Fruit fly (Drosophila melanogaster) whole organism, embryonic: ENCODE measurements around the gene Creld.
A peak's percentile ranks its signal among the peaks of the same experiment; 100 is the strongest.

Source experiments
- Aef1 ChIP-seq: fragments of 200-800 bp; sonication (Bioruptor generic); IDR thresholded peaks from 3 replicates; pipeline ENCODE4 v1.3.6; 2022; ENCODE audit warnings: missing biosample characterization, missing genetic modification characterization
- BEAF-32 ChIP-seq: fragments of 200-800 bp; sonication (Bioruptor generic); optimal IDR thresholded peaks from 3 replicates; lab custom pipeline; 2017; ENCODE audit warnings: missing biosample characterization, missing genetic modification characterization, mild to moderate bottlenecking, moderate library complexity, missing genetic modification reagents
- Blimp-1 ChIP-seq: fragments of 200-800 bp; sonication (Bioruptor generic); optimal IDR thresholded peaks from 3 replicates; lab custom pipeline; 2018; ENCODE audit warnings: missing biosample characterization, missing genetic modification characterization, mild to moderate bottlenecking, moderate library complexity, missing genetic modification reagents
- CG10147 ChIP-seq: fragments of 200-800 bp; sonication (Bioruptor generic); optimal IDR thresholded peaks from 2 replicates; lab custom pipeline; 2019; ENCODE audit warnings: missing biosample characterization, mild to moderate bottlenecking, missing genetic modification characterization, moderate library complexity
- CG10209 ChIP-seq: fragments of 200-800 bp; sonication (Bioruptor generic); optimal IDR thresholded peaks from 3 replicates; lab custom pipeline; 2017; ENCODE audit warnings: missing biosample characterization, mild to moderate bottlenecking, missing genetic modification characterization, missing genetic modification reagents
- CG11398 ChIP-seq: fragments of 200-800 bp; sonication (Bioruptor generic); optimal IDR thresholded peaks from 2 replicates; lab custom pipeline; 2016; ENCODE audit warnings: missing biosample characterization, missing genetic modification characterization
- CG1233 ChIP-seq: fragments of 200-800 bp; sonication (Bioruptor generic); optimal IDR thresholded peaks from 4 replicates; lab custom pipeline; 2018; ENCODE audit warnings: missing biosample characterization, mild to moderate bottlenecking, missing genetic modification characterization
- CG12769 ChIP-seq: fragments of 200-800 bp; sonication (Bioruptor generic); optimal IDR thresholded peaks from 2 replicates; lab custom pipeline; 2019; ENCODE audit warnings: missing biosample characterization, mild to moderate bottlenecking, missing genetic modification characterization, moderate library complexity
- CG14441 ChIP-seq: fragments of 200-800 bp; sonication (Bioruptor generic); IDR thresholded peaks from 2 replicates; pipeline ENCODE4 v1.3.6; 2022; ENCODE audit warnings: missing biosample characterization, missing genetic modification characterization
- CG15601 ChIP-seq: fragments of 200-800 bp; sonication (Bioruptor generic); optimal IDR thresholded peaks from 3 replicates; lab custom pipeline; 2019; ENCODE audit warnings: missing biosample characterization, mild to moderate bottlenecking, missing genetic modification characterization, moderate library complexity
- CG16815 ChIP-seq: fragments of 200-800 bp; sonication (Bioruptor generic); optimal IDR thresholded peaks from 3 replicates; lab custom pipeline; 2017; ENCODE audit warnings: missing biosample characterization, mild to moderate bottlenecking, missing genetic modification characterization
- CG16863 ChIP-seq: fragments of 200-800 bp; sonication (Bioruptor generic); optimal IDR thresholded peaks from 3 replicates; lab custom pipeline; 2016; ENCODE audit warnings: missing biosample characterization, missing genetic modification characterization
- CG18619 ChIP-seq: fragments of 200-800 bp; sonication (Bioruptor generic); optimal IDR thresholded peaks from 3 replicates; lab custom pipeline; 2017; ENCODE audit warnings: missing biosample characterization, mild to moderate bottlenecking, missing genetic modification characterization
- CG31224 ChIP-seq: fragments of 200-800 bp; sonication (Bioruptor generic); IDR thresholded peaks from 2 replicates; pipeline ENCODE4 v1.3.6; 2022; ENCODE audit warnings: missing biosample characterization, missing genetic modification characterization
- CG31365 ChIP-seq: fragments of 200-800 bp; sonication (Bioruptor generic); optimal IDR thresholded peaks from 2 replicates; lab custom pipeline; 2018; ENCODE audit warnings: missing biosample characterization, mild to moderate bottlenecking, missing genetic modification characterization
- CG42726 ChIP-seq: fragments of 200-800 bp; sonication (Bioruptor generic); IDR thresholded peaks from 2 replicates; pipeline ENCODE4 v1.3.6; 2022; ENCODE audit warnings: missing biosample characterization, missing genetic modification characterization; ENCODE audit not compliant: partially characterized antibody
- CG8944 ChIP-seq: fragments of 200-800 bp; sonication (Bioruptor generic); optimal IDR thresholded peaks from 3 replicates; lab custom pipeline; 2016; ENCODE audit warnings: missing biosample characterization, missing genetic modification characterization
- CG9817 ChIP-seq: fragments of 200-800 bp; sonication (Bioruptor generic); optimal IDR thresholded peaks from 2 replicates; lab custom pipeline; 2018; ENCODE audit warnings: missing biosample characterization, mild to moderate bottlenecking, missing genetic modification characterization, moderate library complexity
- GATAe ChIP-seq: fragments of 200-800 bp; sonication (Bioruptor generic); conservative IDR thresholded peaks from 2 replicates; pipeline ENCODE4 v1.3.6; 2022; ENCODE audit warnings: missing biosample characterization, missing genetic modification characterization
- HmgD ChIP-seq: fragments of 200-800 bp; sonication (Bioruptor generic); optimal IDR thresholded peaks from 3 replicates; lab custom pipeline; 2016; ENCODE audit warnings: missing biosample characterization, missing genetic modification characterization
- Kr ChIP-seq: fragments of 200-800 bp; sonication (Bioruptor generic); optimal IDR thresholded peaks from 2 replicates; lab custom pipeline; 2017; ENCODE audit warnings: missing biosample characterization, mild to moderate bottlenecking, missing genetic modification characterization
- Max ChIP-seq: fragments of 200-800 bp; sonication (Bioruptor generic); optimal IDR thresholded peaks from 2 replicates; lab custom pipeline; 2016; ENCODE audit warnings: missing biosample characterization, mild to moderate bottlenecking, missing genetic modification characterization
- PHDP ChIP-seq: fragments of 200-800 bp; sonication (Bioruptor generic); optimal IDR thresholded peaks from 3 replicates; lab custom pipeline; 2018; ENCODE audit warnings: missing biosample characterization, mild to moderate bottlenecking, missing genetic modification characterization, moderate library complexity
- Usf ChIP-seq: fragments of 200-800 bp; sonication (Bioruptor generic); optimal IDR thresholded peaks from 2 replicates; lab custom pipeline; 2017; ENCODE audit warnings: missing genotype, missing biosample characterization, missing genetic modification characterization
- bbx ChIP-seq: fragments of 200-800 bp; sonication (Bioruptor generic); IDR thresholded peaks from 2 replicates; pipeline ENCODE4 v1.3.6; 2022; ENCODE audit warnings: missing biosample characterization, missing genetic modification characterization; ENCODE audit not compliant: partially characterized antibody
- cg ChIP-seq: fragments of 200-800 bp; sonication (Bioruptor generic); optimal IDR thresholded peaks from 3 replicates; lab custom pipeline; 2019; ENCODE audit warnings: missing biosample characterization, mild to moderate bottlenecking, missing genetic modification characterization, moderate library complexity
- chinmo ChIP-seq: fragments of 200-800 bp; sonication (Bioruptor generic); IDR thresholded peaks from 4 replicates; pipeline ENCODE4 v1.3.6; 2022; ENCODE audit warnings: missing biosample characterization, missing genetic modification characterization; ENCODE audit not compliant: partially characterized antibody
- dmrt99B ChIP-seq: fragments of 200-800 bp; sonication (Bioruptor generic); optimal IDR thresholded peaks from 2 replicates; lab custom pipeline; 2018; ENCODE audit warnings: missing biosample characterization, mild to moderate bottlenecking, missing genetic modification characterization, moderate library complexity
- ewg ChIP-seq: fragments of 200-800 bp; sonication (Bioruptor generic); optimal IDR thresholded peaks from 3 replicates; lab custom pipeline; 2017; ENCODE audit warnings: mild to moderate bottlenecking, missing biosample characterization, missing genetic modification reagents, missing genetic modification characterization
- fd64A ChIP-seq: fragments of 200-800 bp; sonication (Bioruptor generic); optimal IDR thresholded peaks from 3 replicates; lab custom pipeline; 2018; ENCODE audit warnings: missing biosample characterization, mild to moderate bottlenecking, missing genetic modification characterization
- gt ChIP-seq: fragments of 200-800 bp; sonication (Bioruptor generic); IDR thresholded peaks from 2 replicates; pipeline ENCODE4 v1.3.6; 2022; ENCODE audit warnings: missing biosample characterization, missing genetic modification characterization
- knrl ChIP-seq: fragments of 200-800 bp; sonication (Bioruptor generic); IDR thresholded peaks from 3 replicates; pipeline ENCODE4 v1.3.6; 2022; ENCODE audit warnings: missing biosample characterization, missing genetic modification characterization; ENCODE audit not compliant: partially characterized antibody
- mirr ChIP-seq: fragments of 200-800 bp; sonication (Bioruptor generic); optimal IDR thresholded peaks from 3 replicates; lab custom pipeline; 2018; ENCODE audit warnings: missing biosample characterization, mild to moderate bottlenecking, missing genetic modification characterization
- pan ChIP-seq, 4 experiments: fragments of >200 bp in 3 of 4; fragments of 200-800 bp in 1 of 4; sonication (Bioruptor generic) in 1 of 4; optimal IDR thresholded peaks in 3 of 4; IDR thresholded peaks in 1 of 4; 2 replicates each; pipeline versions ENCODE4 v1.3.6 to Lab custom; 2017 to 2022; ENCODE audit warnings: missing biosample characterization in 2 of 4, missing genetic modification characterization in 2 of 4, mixed read lengths in 1 of 4
- peb ChIP-seq: fragments of 200-800 bp; sonication (Bioruptor generic); IDR thresholded peaks from 2 replicates; pipeline ENCODE4 v1.3.6; 2022; ENCODE audit warnings: missing biosample characterization, missing genetic modification characterization
- pita ChIP-seq: fragments of 200-800 bp; sonication (Bioruptor generic); optimal IDR thresholded peaks from 2 replicates; lab custom pipeline; 2017; ENCODE audit warnings: missing biosample characterization, mild to moderate bottlenecking, missing genetic modification characterization
- pnt ChIP-seq: fragments of 200-800 bp; sonication (Bioruptor generic); optimal IDR thresholded peaks from 3 replicates; lab custom pipeline; 2016; ENCODE audit warnings: missing biosample characterization, missing genetic modification characterization
- prd ChIP-seq, 3 experiments: fragments of >200 bp in 2 of 3; fragments of 200-800 bp in 1 of 3; sonication (Bioruptor generic) in 1 of 3; optimal IDR thresholded peaks in 2 of 3; IDR thresholded peaks in 1 of 3; 2 replicates in 2 of 3; 3 replicates in 1 of 3; pipeline versions ENCODE4 v1.3.6 to Lab custom; 2017 to 2022; ENCODE audit warnings: missing biosample characterization in 1 of 3, missing genetic modification characterization in 1 of 3
- pum ChIP-seq: fragments of 200-800 bp; sonication (Bioruptor generic); optimal IDR thresholded peaks from 2 replicates; lab custom pipeline; 2016; ENCODE audit warnings: missing biosample characterization, missing genetic modification characterization
- run ChIP-seq: fragments of 200-800 bp; sonication (Bioruptor generic); optimal IDR thresholded peaks from 3 replicates; lab custom pipeline; 2018; ENCODE audit warnings: missing biosample characterization, mild to moderate bottlenecking, missing genetic modification characterization
- sc ChIP-seq, 3 experiments: fragments of >200 bp in 2 of 3; fragments of 200-800 bp in 1 of 3; sonication (Bioruptor generic) in 1 of 3; optimal IDR thresholded peaks; 2 replicates in 2 of 3; 3 replicates in 1 of 3; lab custom pipeline; 2017; ENCODE audit warnings: mild to moderate bottlenecking in 1 of 3, missing biosample characterization in 1 of 3, missing genetic modification characterization in 1 of 3, missing genetic modification reagents in 1 of 3
- seq ChIP-seq: fragments of 200-800 bp; sonication (Bioruptor generic); IDR thresholded peaks from 2 replicates; pipeline ENCODE4 v1.3.6; 2022; ENCODE audit warnings: missing biosample characterization, missing genetic modification characterization
- so ChIP-seq: fragments of 200-800 bp; sonication (Bioruptor generic); IDR thresholded peaks from 3 replicates; pipeline ENCODE4 v1.3.6; 2022; ENCODE audit warnings: missing biosample characterization, missing genetic modification characterization
- tin ChIP-seq: fragments of 200-800 bp; sonication (Bioruptor generic); optimal IDR thresholded peaks from 3 replicates; lab custom pipeline; 2016; ENCODE audit warnings: missing biosample characterization, missing genetic modification characterization
- trem ChIP-seq: fragments of 200-800 bp; optimal IDR thresholded peaks from 3 replicates; lab custom pipeline; 2019; ENCODE audit warnings: missing biosample characterization, mild to moderate bottlenecking, missing genetic modification characterization, moderate library complexity
- wor ChIP-seq: fragments of 200-800 bp; sonication (Bioruptor generic); IDR thresholded peaks from 2 replicates; pipeline ENCODE4 v1.3.6; 2022; ENCODE audit warnings: missing biosample characterization, missing genetic modification characterization

The Creld gene

dm6 chr2L:120492-121455, 18.6 kb downstream of the Creld start (continued):
- TF ChIP-seq sc (optimal IDR thresholded peaks at IDR 0.05; lab: Kevin White, UChicago) (no peak), sc (GFP tag; optimal IDR thresholded peaks at IDR 0.05; lab: Kevin White, UChicago) (no peak), CG8944 (no peak), pan (optimal IDR thresholded peaks at IDR 0.05; lab: Kevin White, UChicago) (no peak), pan (GFP tag; optimal IDR thresholded peaks at IDR 0.05 in 1 of 2, IDR thresholded peaks at IDR 0.05 in 1 of 2) (no peak), wor (GFP tag; lab: Robert Waterston, UW) (no peak), PHDP (no peak), CG11398 (GFP tag; lab: Kevin White, UChicago) (no peak), prd (optimal IDR thresholded peaks at IDR 0.05; lab: Kevin White, UChicago) (no peak), prd (GFP tag; IDR thresholded peaks at IDR 0.05; lab: Robert Waterston, UW) (no peak), CG1233 (GFP tag; lab: Kevin White, UChicago) (no peak), cg (GFP tag; lab: Kevin White, UChicago) (no peak), CG10147 (GFP tag; lab: Kevin White, UChicago) (no peak), pum (GFP tag; lab: Kevin White, UChicago) (no peak), CG15601 (no peak), BEAF-32 (no peak), trem (tag; lab: Kevin White, UChicago) (no peak), knrl (GFP tag; lab: Robert Waterston, UW) (no peak), fd64A (GFP tag; lab: Kevin White, UChicago) (no peak), seq (GFP tag; lab: Robert Waterston, UW) (no peak), gt (GFP tag; lab: Robert Waterston, UW) (no peak), CG16815 (GFP tag; lab: Kevin White, UChicago) (no peak), mirr (no peak), CG12769 (no peak), ewg (GFP tag; lab: Kevin White, UChicago) (no peak), chinmo (0 out of 4 replicates have a peak, but pooled peaks have one; percentile 51), tin (GFP tag; lab: Kevin White, UChicago) (no peak), CG16863 (GFP tag; lab: Kevin White, UChicago) (no peak), CG42726 (GFP tag; lab: Robert Waterston, UW) (no peak), Usf (GFP tag; lab: Kevin White, UChicago) (no peak), so (GFP tag; lab: Robert Waterston, UW) (no peak), run (no peak), CG14441 (GFP tag; lab: Robert Waterston, UW) (no peak), Max (GFP tag; lab: Kevin White, UChicago) (no peak), Blimp-1 (no peak), pnt (GFP tag; lab: Kevin White, UChicago) (no peak), Aef1 (GFP tag; lab: Robert Waterston, UW) (no peak), Kr (GFP tag; lab: Kevin White, UChicago) (no peak), HmgD (GFP tag; lab: Kevin White, UChicago) (no peak), CG10209 (GFP tag; lab: Kevin White, UChicago) (peak; percentile 12), bbx (GFP tag; lab: Robert Waterston, UW) (no peak), GATAe (GFP tag; lab: Robert Waterston, UW) (no peak), CG18619 (GFP tag; lab: Kevin White, UChicago) (no peak), CG9817 (tag; lab: Kevin White, UChicago) (no peak), CG31365 (no peak), dmrt99B (no peak), peb (GFP tag; lab: Robert Waterston, UW) (no peak), pita (GFP tag; lab: Kevin White, UChicago) (no peak), CG31224 (GFP tag; lab: Robert Waterston, UW) (no peak)
